Fruit fly (Drosophila melanogaster): ENCODE data around the gene CG33296.

DNA sequence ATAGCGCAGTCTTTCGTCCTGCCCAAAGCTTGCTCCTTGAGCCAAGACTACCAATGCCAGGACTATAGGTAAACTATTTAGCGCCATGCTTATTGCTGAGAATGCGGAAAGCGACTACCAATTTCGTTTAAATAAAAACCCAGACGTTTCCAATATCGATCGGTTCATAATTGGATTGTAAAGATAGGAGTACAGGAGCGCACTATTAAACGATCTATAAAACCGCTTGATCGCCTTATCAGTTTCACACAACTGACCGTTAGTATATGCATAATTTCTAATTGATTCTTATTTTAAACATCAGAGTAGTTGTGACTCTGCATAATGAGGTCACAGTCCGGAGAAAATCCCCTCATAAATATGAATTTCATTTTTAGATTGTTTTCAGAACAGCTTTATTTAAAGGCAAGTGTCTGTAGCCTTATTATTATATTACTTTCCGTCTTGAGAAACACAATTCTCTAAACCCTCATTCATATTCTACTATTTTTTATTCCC, 23.8 kb downstream of the CG33296 start, which contains the start of the genes CG7025 and CG43235:
- no peak for TF ChIP-seq bab2 (GFP tag; optimal IDR thresholded peaks at IDR 0.05)
- TF ChIP-seq Nf-YC (tag; optimal IDR thresholded peaks at IDR 0.05) = no peak
- TF ChIP-seq otp (GFP tag; IDR thresholded peaks at IDR 0.05) = no peak
- no peak for TF ChIP-seq Abd-B (GFP tag; optimal IDR thresholded peaks at IDR 0.05)
- no peak for TF ChIP-seq usp (GFP tag; optimal IDR thresholded peaks at IDR 0.05)
- no peak for TF ChIP-seq da (GFP tag; optimal IDR thresholded peaks at IDR 0.05)
- TF ChIP-seq wek (GFP tag; optimal IDR thresholded peaks at IDR 0.05) = no peak
- TF ChIP-seq prd (optimal IDR thresholded peaks at IDR 0.05) = no peak
- TF ChIP-seq prd (GFP tag; IDR thresholded peaks at IDR 0.05) = no peak
- no peak for TF ChIP-seq ind (GFP tag; optimal IDR thresholded peaks at IDR 0.05)
- no peak for TF ChIP-seq CG6854 (GFP tag; optimal IDR thresholded peaks at IDR 0.05)
- no peak for TF ChIP-seq CG18011 (GFP tag; optimal IDR thresholded peaks at IDR 0.05)
